Fruit fly (Drosophila melanogaster) whole organism, embryonic: ENCODE results near the gene Atat.
A peak's percentile ranks its signal among the peaks of the same experiment; 100 is the strongest.

Source experiments
- Adf1 ChIP-seq: fragments of 200-800 bp; sonication (Bioruptor generic); IDR thresholded peaks from 2 replicates; pipeline ENCODE4 v1.3.6; 2022; ENCODE audit warnings: missing biosample characterization, missing genetic modification characterization
- B-H2 ChIP-seq: fragments of 200-800 bp; sonication (Bioruptor generic); optimal IDR thresholded peaks from 2 replicates; lab custom pipeline; 2018; ENCODE audit warnings: missing biosample characterization, mild to moderate bottlenecking, missing genetic modification characterization
- CG10267 ChIP-seq: fragments of 200-800 bp; sonication (Bioruptor generic); optimal IDR thresholded peaks from 2 replicates; lab custom pipeline; 2018; ENCODE audit warnings: missing biosample characterization, mild to moderate bottlenecking, missing genetic modification characterization, moderate library complexity
- CG11723 ChIP-seq: fragments of 200-800 bp; sonication (Bioruptor generic); optimal IDR thresholded peaks from 2 replicates; lab custom pipeline; 2017; ENCODE audit warnings: missing biosample characterization, mild to moderate bottlenecking, missing genetic modification characterization
- CG12104 ChIP-seq: fragments of 200-800 bp; sonication (Bioruptor generic); optimal IDR thresholded peaks from 3 replicates; lab custom pipeline; 2016; ENCODE audit warnings: missing biosample characterization, missing genetic modification characterization
- CG12659 ChIP-seq: fragments of 200-800 bp; sonication (Bioruptor generic); optimal IDR thresholded peaks from 3 replicates; lab custom pipeline; 2017; ENCODE audit warnings: mild to moderate bottlenecking, missing biosample characterization, missing genetic modification reagents, missing genetic modification characterization
- CG13775 ChIP-seq: fragments of 200-800 bp; sonication (Bioruptor generic); optimal IDR thresholded peaks from 3 replicates; lab custom pipeline; 2017; ENCODE audit warnings: missing biosample characterization, mild to moderate bottlenecking, missing genetic modification characterization
- CG16813 ChIP-seq: fragments of 200-800 bp; sonication (Bioruptor generic); IDR thresholded peaks from 3 replicates; pipeline ENCODE4 v1.3.6; 2022; ENCODE audit warnings: missing biosample characterization, missing genetic modification characterization; ENCODE audit not compliant: partially characterized antibody
- CG17359 ChIP-seq: fragments of 200-800 bp; sonication (Bioruptor generic); optimal IDR thresholded peaks from 3 replicates; lab custom pipeline; 2018; ENCODE audit warnings: missing biosample characterization, mild to moderate bottlenecking, missing genetic modification characterization, moderate library complexity
- CG17361 ChIP-seq: fragments of 200-800 bp; sonication (Bioruptor generic); IDR thresholded peaks from 3 replicates; pipeline ENCODE4 v1.3.6; 2022; ENCODE audit warnings: missing biosample characterization, missing genetic modification characterization
- CG18262 ChIP-seq: fragments of 200-800 bp; optimal IDR thresholded peaks from 3 replicates; lab custom pipeline; 2019; ENCODE audit warnings: missing biosample characterization, mild to moderate bottlenecking, missing genetic modification characterization, moderate library complexity
- CG18764 ChIP-seq: fragments of 200-800 bp; sonication (Bioruptor generic); optimal IDR thresholded peaks from 3 replicates; lab custom pipeline; 2016; ENCODE audit warnings: missing biosample characterization, missing genetic modification characterization
- CG2712 ChIP-seq: fragments of 200-800 bp; optimal IDR thresholded peaks from 3 replicates; lab custom pipeline; 2019; ENCODE audit warnings: missing biosample characterization, mild to moderate bottlenecking, missing genetic modification characterization, moderate library complexity
- CG32532 ChIP-seq: fragments of 200-800 bp; sonication (Bioruptor generic); IDR thresholded peaks from 2 replicates; pipeline ENCODE4 v1.3.6; 2022; ENCODE audit warnings: missing biosample characterization, missing genetic modification characterization
- CG42726 ChIP-seq: fragments of 200-800 bp; sonication (Bioruptor generic); IDR thresholded peaks from 2 replicates; pipeline ENCODE4 v1.3.6; 2022; ENCODE audit warnings: missing biosample characterization, missing genetic modification characterization; ENCODE audit not compliant: partially characterized antibody
- CG5245 ChIP-seq: fragments of 200-800 bp; sonication (Bioruptor generic); optimal IDR thresholded peaks from 3 replicates; lab custom pipeline; 2016; ENCODE audit warnings: missing biosample characterization, missing genetic modification characterization
- CG6791 ChIP-seq: fragments of 200-800 bp; sonication (Bioruptor generic); IDR thresholded peaks from 3 replicates; pipeline ENCODE4 v1.3.6; 2022; ENCODE audit warnings: missing biosample characterization, missing genetic modification characterization; ENCODE audit not compliant: partially characterized antibody
- CG7928 ChIP-seq: fragments of 200-800 bp; sonication (Bioruptor generic); optimal IDR thresholded peaks from 2 replicates; lab custom pipeline; 2017; ENCODE audit warnings: missing biosample characterization, mild to moderate bottlenecking, missing genetic modification characterization
- CG9797 ChIP-seq: fragments of 200-800 bp; sonication (Bioruptor generic); optimal IDR thresholded peaks from 3 replicates; lab custom pipeline; 2018; ENCODE audit warnings: missing biosample characterization, mild to moderate bottlenecking, missing genetic modification characterization
- Doc3 ChIP-seq: fragments of 200-800 bp; sonication (Bioruptor generic); IDR thresholded peaks from 3 replicates; pipeline ENCODE4 v1.3.6; 2022; ENCODE audit warnings: missing biosample characterization, missing genetic modification characterization; ENCODE audit not compliant: partially characterized antibody
- Dref ChIP-seq: fragments of 200-800 bp; sonication (Bioruptor generic); IDR thresholded peaks from 2 replicates; pipeline ENCODE4 v1.3.6; 2022; ENCODE audit warnings: missing biosample characterization, missing genetic modification characterization
- HLHmδ ChIP-seq: fragments of 200-800 bp; sonication (Bioruptor generic); optimal IDR thresholded peaks from 2 replicates; lab custom pipeline; 2018; ENCODE audit warnings: missing biosample characterization, mild to moderate bottlenecking, missing genetic modification characterization, moderate library complexity
- HmgZ ChIP-seq: fragments of 200-800 bp; sonication (Bioruptor generic); optimal IDR thresholded peaks from 2 replicates; lab custom pipeline; 2018; ENCODE audit warnings: missing biosample characterization, mild to moderate bottlenecking, missing genetic modification characterization
- Hsf ChIP-seq: fragments of 200-800 bp; sonication (Bioruptor generic); optimal IDR thresholded peaks from 3 replicates; lab custom pipeline; 2016; ENCODE audit warnings: missing biosample characterization, missing genetic modification characterization
- MBD-R2 ChIP-seq: fragments of 200-800 bp; sonication (Bioruptor generic); IDR thresholded peaks from 2 replicates; pipeline ENCODE4 v1.3.6; 2022; ENCODE audit warnings: missing biosample characterization, missing genetic modification characterization
- MESR4 ChIP-seq: fragments of 200-800 bp; sonication (Bioruptor generic); optimal IDR thresholded peaks from 2 replicates; lab custom pipeline; 2018; ENCODE audit warnings: missing biosample characterization, mild to moderate bottlenecking, missing genetic modification characterization, moderate library complexity
- Six4 ChIP-seq: fragments of 200-800 bp; sonication (Bioruptor generic); optimal IDR thresholded peaks from 2 replicates; lab custom pipeline; 2016; ENCODE audit warnings: missing biosample characterization, missing genetic modification characterization
- Sry-δ ChIP-seq: fragments of 200-800 bp; sonication (Bioruptor generic); optimal IDR thresholded peaks from 2 replicates; lab custom pipeline; 2016; ENCODE audit warnings: missing biosample characterization, missing genetic modification characterization
- Taf1 ChIP-seq: fragments of 200-800 bp; sonication (Bioruptor generic); IDR thresholded peaks from 2 replicates; pipeline ENCODE4 v1.3.6; 2022; ENCODE audit warnings: missing biosample characterization, missing genetic modification characterization
- bab2 ChIP-seq: fragments of 200-800 bp; sonication (Bioruptor generic); optimal IDR thresholded peaks from 2 replicates; lab custom pipeline; 2016; ENCODE audit warnings: missing biosample characterization, missing genetic modification characterization
- bbx ChIP-seq: fragments of 200-800 bp; sonication (Bioruptor generic); IDR thresholded peaks from 2 replicates; pipeline ENCODE4 v1.3.6; 2022; ENCODE audit warnings: missing biosample characterization, missing genetic modification characterization; ENCODE audit not compliant: partially characterized antibody
- bcd ChIP-seq: fragments of 200-800 bp; sonication (Bioruptor generic); optimal IDR thresholded peaks from 2 replicates; lab custom pipeline; 2017; ENCODE audit warnings: missing biosample characterization, mild to moderate bottlenecking, missing genetic modification characterization
- bowl ChIP-seq: fragments of 200-800 bp; sonication (Bioruptor generic); IDR thresholded peaks from 2 replicates; pipeline ENCODE4 v1.3.6; 2022; ENCODE audit warnings: missing biosample characterization, missing genetic modification characterization
- btn ChIP-seq: fragments of 200-800 bp; sonication (Bioruptor generic); optimal IDR thresholded peaks from 2 replicates; lab custom pipeline; 2016; ENCODE audit warnings: missing biosample characterization, missing genetic modification characterization
- crol ChIP-seq: fragments of 200-800 bp; sonication (Bioruptor generic); IDR thresholded peaks from 2 replicates; pipeline ENCODE4 v1.3.6; 2022; ENCODE audit warnings: missing biosample characterization, missing genetic modification characterization
- ewg ChIP-seq: fragments of 200-800 bp; sonication (Bioruptor generic); optimal IDR thresholded peaks from 3 replicates; lab custom pipeline; 2017; ENCODE audit warnings: mild to moderate bottlenecking, missing biosample characterization, missing genetic modification reagents, missing genetic modification characterization
- inv ChIP-seq: fragments of 200-800 bp; sonication (Bioruptor generic); IDR thresholded peaks from 2 replicates; pipeline ENCODE4 v1.3.6; 2022; ENCODE audit warnings: missing biosample characterization, missing genetic modification characterization; ENCODE audit not compliant: partially characterized antibody
- knrl ChIP-seq: fragments of 200-800 bp; sonication (Bioruptor generic); IDR thresholded peaks from 3 replicates; pipeline ENCODE4 v1.3.6; 2022; ENCODE audit warnings: missing biosample characterization, missing genetic modification characterization; ENCODE audit not compliant: partially characterized antibody
- lilli ChIP-seq: fragments of 200-800 bp; sonication (Bioruptor generic); optimal IDR thresholded peaks from 3 replicates; lab custom pipeline; 2016; ENCODE audit warnings: missing biosample characterization, missing genetic modification characterization
- nerfin-1 ChIP-seq: fragments of 200-800 bp; sonication (Bioruptor generic); optimal IDR thresholded peaks from 3 replicates; lab custom pipeline; 2019; ENCODE audit warnings: missing biosample characterization, mild to moderate bottlenecking, missing genetic modification characterization, moderate library complexity
- oc ChIP-seq: fragments of 200-800 bp; sonication (Bioruptor generic); optimal IDR thresholded peaks from 2 replicates; lab custom pipeline; 2018; ENCODE audit warnings: missing biosample characterization, mild to moderate bottlenecking, missing genetic modification characterization, moderate library complexity
- p53 ChIP-seq: fragments of 200-800 bp; sonication (Bioruptor generic); optimal IDR thresholded peaks from 2 replicates; lab custom pipeline; 2016; ENCODE audit warnings: missing biosample characterization, missing genetic modification characterization
- phol ChIP-seq: fragments of 200-800 bp; sonication (Bioruptor generic); optimal IDR thresholded peaks from 3 replicates; lab custom pipeline; 2018; ENCODE audit warnings: missing biosample characterization, mild to moderate bottlenecking, missing genetic modification characterization, moderate library complexity
- stwl ChIP-seq: fragments of 200-800 bp; sonication (Bioruptor generic); optimal IDR thresholded peaks from 3 replicates; lab custom pipeline; 2018; ENCODE audit warnings: missing biosample characterization, mild to moderate bottlenecking, missing genetic modification characterization, moderate library complexity
- tll ChIP-seq, 2 experiments: fragments of 200-800 bp in 1 of 2; fragments of >200 bp in 1 of 2; sonication (Bioruptor generic) in 1 of 2; optimal IDR thresholded peaks; 2 replicates each; lab custom pipeline; 2017 to 2019; ENCODE audit warnings: missing biosample characterization in 2 of 2, missing genetic modification characterization in 2 of 2, mild to moderate bottlenecking in 1 of 2, moderate library complexity in 1 of 2
- vfl ChIP-seq: fragments of 200-800 bp; sonication (Bioruptor generic); optimal IDR thresholded peaks from 2 replicates; lab custom pipeline; 2016; ENCODE audit warnings: missing biosample characterization, missing genetic modification characterization

Gene Atat

dm6 chr3L:9456389-9456788, 29.8 kb upstream of the Atat start (continued):
- peak; percentile 6 for TF ChIP-seq ewg (GFP tag; lab: Kevin White, UChicago)

dm6 chr3L:9455819-9456388, 29.3 kb upstream of the Atat start, which contains the start of the genes phol and CG3552:
Gene phol, minus strand, starts transcription at chr3L:9456281.
Gene CG3552, plus strand, starts transcription at chr3L:9456318.
- TF ChIP-seq CG6791 (peak; percentile 27; the same call in 2 of the 3 replicates), Sry-δ (GFP tag; lab: Kevin White, UChicago) (peak; percentile 62), CG2712 (tag; lab: Kevin White, UChicago) (peak; percentile 16), HLHmδ (GFP tag; lab: Kevin White, UChicago) (no peak), CG11723 (GFP tag; lab: Kevin White, UChicago) (no peak), inv (GFP tag; lab: Robert Waterston, UW) (peak; percentile 39), bowl (GFP tag; lab: Robert Waterston, UW) (no peak), B-H2 (peak; percentile 28), CG5245 (GFP tag; lab: Kevin White, UChicago) (peak; percentile 98), crol (peak; percentile 25; the same call in 1 of the 2 replicates), btn (GFP tag; lab: Kevin White, UChicago) (no peak), bbx (0 out of 2 replicates have a peak, but pooled peaks have one; percentile 27), CG17361 (GFP tag; lab: Robert Waterston, UW) (0 out of 3 replicates have a peak, but pooled peaks have one; percentile 42), phol (tag; lab: Kevin White, UChicago) (peak; percentile 87), CG32532 (no peak), Adf1 (peak; percentile 48), Taf1 (GFP tag; lab: Robert Waterston, UW) (0 out of 2 replicates have a peak, but pooled peaks have one; percentile 26), CG10267 (tag; lab: Kevin White, UChicago) (peak; percentile 48), ewg (GFP tag; lab: Kevin White, UChicago) (peak; percentile 66), MBD-R2 (GFP tag; lab: Robert Waterston, UW) (peak; percentile 66), CG42726 (GFP tag; lab: Robert Waterston, UW) (no peak), Six4 (no peak), CG7928 (GFP tag; lab: Kevin White, UChicago) (peak; percentile 41), bab2 (GFP tag; lab: Kevin White, UChicago) (peak; percentile 20), lilli (GFP tag; lab: Kevin White, UChicago) (peak; percentile 24), CG18262 (tag; lab: Kevin White, UChicago) (peak; percentile 13), CG12659 (GFP tag; lab: Kevin White, UChicago) (peak; percentile 29), HmgZ (tag; lab: Kevin White, UChicago) (peak; percentile 3), nerfin-1 (tag; lab: Kevin White, UChicago) (peak; percentile 10), Hsf (GFP tag; lab: Kevin White, UChicago) (no peak), bcd (GFP tag; lab: Kevin White, UChicago) (peak; percentile 24), CG18764 (GFP tag; lab: Kevin White, UChicago) (no peak), oc (no peak), Dref (GFP tag; lab: Robert Waterston, UW) (peak; percentile 64), vfl (peak; percentile 18), MESR4 (peak; percentile 88), CG16813 (GFP tag; lab: Robert Waterston, UW) (peak; percentile 53; the same call in 2 of the 3 replicates), CG9797 (GFP tag; lab: Kevin White, UChicago) (peak; percentile 44), stwl (tag; lab: Kevin White, UChicago) (peak; percentile 64), CG17359 (no peak), knrl (GFP tag; lab: Robert Waterston, UW) (0 out of 3 replicates have a peak, but pooled peaks have one; percentile 37), tll (GFP tag; optimal IDR thresholded peaks at IDR 0.05; lab: Kevin White, UChicago) (peak in 1 of 2 experiments; percentile 13), CG12104 (GFP tag; lab: Kevin White, UChicago) (no peak), CG13775 (GFP tag; lab: Kevin White, UChicago) (no peak), Doc3 (GFP tag; lab: Robert Waterston, UW) (0 out of 3 replicates have a peak, but pooled peaks have one; percentile 46), p53 (no peak)
